Fruit fly (Drosophila melanogaster) whole organism, prepupa: Measurements from ENCODE around the gene CG33511.

Experiments
- CG11762 ChIP-seq: fragments of 200-800 bp; sonication (Bioruptor generic); optimal IDR thresholded peaks from 3 replicates; lab custom pipeline; 2016; ENCODE audit warnings: missing biosample characterization, missing genetic modification characterization; ENCODE audit not compliant: insufficient read depth
- CG11902 ChIP-seq: fragments of 200-800 bp; sonication (Bioruptor generic); optimal IDR thresholded peaks from 3 replicates; lab custom pipeline; 2016; ENCODE audit warnings: missing biosample characterization, missing genetic modification characterization
- CG15336 ChIP-seq: fragments of 200-800 bp; sonication (Bioruptor generic); IDR thresholded peaks from 2 replicates; pipeline ENCODE4 v1.3.6; 2022; ENCODE audit warnings: missing biosample characterization, missing genetic modification characterization
- CG1621 ChIP-seq: fragments of 200-800 bp; sonication (Bioruptor generic); optimal IDR thresholded peaks from 3 replicates; lab custom pipeline; 2018; ENCODE audit warnings: missing biosample characterization, mild to moderate bottlenecking, missing genetic modification characterization
- CG16779 ChIP-seq: fragments of 200-800 bp; sonication (Bioruptor generic); optimal IDR thresholded peaks from 3 replicates; lab custom pipeline; 2017; ENCODE audit warnings: missing biosample characterization, mild to moderate bottlenecking, missing genetic modification characterization
- CG31627 ChIP-seq: fragments of 200-800 bp; sonication (Bioruptor generic); optimal IDR thresholded peaks from 3 replicates; lab custom pipeline; 2016; ENCODE audit warnings: missing biosample characterization, missing genetic modification characterization
- CG32006 ChIP-seq: fragments of 200-800 bp; sonication (Bioruptor generic); optimal IDR thresholded peaks from 3 replicates; lab custom pipeline; 2017; ENCODE audit warnings: missing biosample characterization, mild to moderate bottlenecking, missing genetic modification characterization
- CG34406 ChIP-seq: fragments of 200-800 bp; sonication (Bioruptor generic); optimal IDR thresholded peaks from 3 replicates; lab custom pipeline; 2016; ENCODE audit warnings: missing biosample characterization, missing genetic modification characterization
- CG3919 ChIP-seq: fragments of 200-800 bp; sonication (Bioruptor generic); optimal IDR thresholded peaks from 3 replicates; lab custom pipeline; 2016; ENCODE audit warnings: missing biosample characterization, missing genetic modification characterization
- CG4318 ChIP-seq: fragments of 200-800 bp; sonication (Bioruptor generic); optimal IDR thresholded peaks from 3 replicates; lab custom pipeline; 2017; ENCODE audit warnings: missing biosample characterization, mild to moderate bottlenecking, missing genetic modification characterization
- CG6163 ChIP-seq: fragments of 200-800 bp; sonication (Bioruptor generic); IDR thresholded peaks from 3 replicates; pipeline ENCODE4 v1.3.6; 2022; ENCODE audit warnings: missing biosample characterization, missing genetic modification characterization
- CG6276 ChIP-seq: fragments of 200-800 bp; sonication (Bioruptor generic); optimal IDR thresholded peaks from 2 replicates; lab custom pipeline; 2017; ENCODE audit warnings: missing biosample characterization, mild to moderate bottlenecking, missing genetic modification characterization
- CG6808 ChIP-seq: fragments of 200-800 bp; sonication (Bioruptor generic); optimal IDR thresholded peaks from 3 replicates; lab custom pipeline; 2017; ENCODE audit warnings: missing biosample characterization, missing genetic modification characterization, mild to moderate bottlenecking, moderate library complexity, missing genetic modification reagents
- CG6854 ChIP-seq: fragments of 200-800 bp; sonication (Bioruptor generic); optimal IDR thresholded peaks from 2 replicates; lab custom pipeline; 2017; ENCODE audit warnings: missing biosample characterization, mild to moderate bottlenecking, missing genetic modification characterization
- CG7368 ChIP-seq: fragments of 200-800 bp; sonication (Bioruptor generic); optimal IDR thresholded peaks from 3 replicates; lab custom pipeline; 2016; ENCODE audit warnings: missing biosample characterization, missing genetic modification characterization
- CG8119 ChIP-seq: fragments of 200-800 bp; sonication (Bioruptor generic); IDR thresholded peaks from 3 replicates; pipeline ENCODE4 v1.3.6; 2022; ENCODE audit warnings: missing biosample characterization, missing genetic modification characterization
- CG8319 ChIP-seq: fragments of 200-800 bp; sonication (Bioruptor generic); optimal IDR thresholded peaks from 3 replicates; lab custom pipeline; 2016; ENCODE audit warnings: missing biosample characterization, missing genetic modification characterization
- CG9139 ChIP-seq: fragments of 200-800 bp; sonication (Bioruptor generic); optimal IDR thresholded peaks from 3 replicates; lab custom pipeline; 2017; ENCODE audit warnings: missing biosample characterization, mild to moderate bottlenecking, missing genetic modification characterization
- Eip75B ChIP-seq: fragments of 200-800 bp; sonication (Bioruptor generic); optimal IDR thresholded peaks from 3 replicates; lab custom pipeline; 2016; ENCODE audit warnings: missing biosample characterization, missing genetic modification characterization
- Eip78C ChIP-seq: fragments of 200-800 bp; sonication (Bioruptor generic); peaks from one replicate; lab custom pipeline; 2016; ENCODE audit warnings: missing biosample characterization, missing genetic modification characterization
- Ets21C ChIP-seq: fragments of 200-800 bp; sonication (Bioruptor generic); optimal IDR thresholded peaks from 3 replicates; lab custom pipeline; 2016; ENCODE audit warnings: missing biosample characterization, missing genetic modification characterization
- Ets96B ChIP-seq: fragments of 200-800 bp; optimal IDR thresholded peaks from 2 replicates; lab custom pipeline; 2019; ENCODE audit warnings: missing biosample characterization, mild to moderate bottlenecking, missing genetic modification characterization, moderate library complexity
- Hr4 ChIP-seq: fragments of 200-800 bp; sonication (Bioruptor generic); optimal IDR thresholded peaks from 3 replicates; lab custom pipeline; 2016; ENCODE audit warnings: missing biosample characterization, missing genetic modification characterization
- Lpt ChIP-seq: fragments of 200-800 bp; sonication (Bioruptor generic); optimal IDR thresholded peaks from 3 replicates; lab custom pipeline; 2016; ENCODE audit warnings: missing biosample characterization, missing genetic modification characterization
- Smox ChIP-seq: fragments of 200-800 bp; sonication (Bioruptor generic); optimal IDR thresholded peaks from 3 replicates; lab custom pipeline; 2016; ENCODE audit warnings: missing biosample characterization, missing genetic modification characterization
- Sox14 ChIP-seq: fragments of 200-800 bp; sonication (Bioruptor generic); optimal IDR thresholded peaks from 3 replicates; lab custom pipeline; 2016; ENCODE audit warnings: missing biosample characterization, missing genetic modification characterization
- Sox15 ChIP-seq: fragments of 200-800 bp; sonication (Bioruptor generic); optimal IDR thresholded peaks from 3 replicates; lab custom pipeline; 2016; ENCODE audit warnings: missing biosample characterization, missing genetic modification characterization
- achi ChIP-seq: fragments of 200-800 bp; sonication (Bioruptor generic); optimal IDR thresholded peaks from 3 replicates; lab custom pipeline; 2016; ENCODE audit warnings: missing biosample characterization, missing genetic modification characterization
- acj6 ChIP-seq: fragments of 200-800 bp; sonication (Bioruptor generic); optimal IDR thresholded peaks from 3 replicates; lab custom pipeline; 2016; ENCODE audit warnings: missing biosample characterization, missing genetic modification characterization
- dac ChIP-seq: fragments of 200-800 bp; sonication (Bioruptor generic); optimal IDR thresholded peaks from 2 replicates; lab custom pipeline; 2017; ENCODE audit warnings: missing biosample characterization, mild to moderate bottlenecking, missing genetic modification characterization
- esn ChIP-seq: fragments of 200-800 bp; sonication (Bioruptor generic); optimal IDR thresholded peaks from 2 replicates; lab custom pipeline; 2016; ENCODE audit warnings: missing biosample characterization, mild to moderate bottlenecking, missing genetic modification characterization, moderate library complexity
- fd59A ChIP-seq: fragments of 200-800 bp; sonication (Bioruptor generic); optimal IDR thresholded peaks from 2 replicates; lab custom pipeline; 2017; ENCODE audit warnings: missing biosample characterization, mild to moderate bottlenecking, missing genetic modification characterization, missing genetic modification reagents
- fd85E ChIP-seq: fragments of 200-800 bp; sonication (Bioruptor generic); optimal IDR thresholded peaks from 3 replicates; lab custom pipeline; 2016; ENCODE audit warnings: missing biosample characterization, missing genetic modification characterization
- lz ChIP-seq: fragments of 200-800 bp; sonication (Bioruptor generic); optimal IDR thresholded peaks from 3 replicates; lab custom pipeline; 2016; ENCODE audit warnings: missing biosample characterization, missing genetic modification characterization
- ss ChIP-seq, 2 experiments: fragments of 200-800 bp; sonication (Bioruptor generic); optimal IDR thresholded peaks; 2 replicates in 1 of 2; 3 replicates in 1 of 2; lab custom pipeline; 2017 to 2018; ENCODE audit warnings: mild to moderate bottlenecking in 2 of 2, missing biosample characterization in 2 of 2, missing genetic modification characterization in 2 of 2, moderate library complexity in 1 of 2
- svp ChIP-seq: fragments of 200-800 bp; sonication (Bioruptor generic); peaks from one replicate; lab custom pipeline; 2016; ENCODE audit warnings: missing biosample characterization, missing genetic modification characterization
- vri ChIP-seq: fragments of 200-800 bp; sonication (Bioruptor generic); optimal IDR thresholded peaks from 3 replicates; lab custom pipeline; 2016; ENCODE audit warnings: missing biosample characterization, mild to moderate bottlenecking, missing genetic modification characterization

Gene CG33511

dm6 chr2L:21077849-21078248 lies 4.4 kb downstream of the CG33511 start:
- TF ChIP-seq svp (GFP tag; lab: Kevin White, UChicago) (peak; percentile 44), esn (GFP tag; lab: Kevin White, UChicago) (no peak)

- 0 out of 3 replicates have a peak, but pooled peaks have one; percentile 18 for TF ChIP-seq CG6163 (GFP tag; lab: Robert Waterston, UW)
- no peak for TF ChIP-seq Smox (GFP tag; lab: Kevin White, UChicago)
- TF ChIP-seq CG8119 (GFP tag; lab: Robert Waterston, UW): no peak
- TF ChIP-seq, all 60 proteins: peak for 1
Measured at dm6 chr2L:21075105-21075504, 7.2 kb downstream of the CG33511 start, which contains the start of gene tadr. Gene tadr (plus strand): TSS chr2L:21075405.

dm6 chr2L:21073818-21074217 lies 8.5 kb downstream of the CG33511 start:
- TF ChIP-seq CG31627 (GFP tag; lab: Kevin White, UChicago) (no peak), CG15336 (GFP tag; lab: Robert Waterston, UW) (no peak), dac (GFP tag; lab: Kevin White, UChicago) (no peak), fd59A (GFP tag; lab: Kevin White, UChicago) (no peak), CG11902 (GFP tag; lab: Kevin White, UChicago) (no peak), CG6808 (GFP tag; lab: Kevin White, UChicago) (no peak), fd85E (GFP tag; lab: Kevin White, UChicago) (no peak), CG4318 (GFP tag; lab: Kevin White, UChicago) (no peak), CG7368 (GFP tag; lab: Kevin White, UChicago) (no peak)

- no peak for TF ChIP-seq acj6
- no peak for TF ChIP-seq CG34406 (GFP tag; lab: Kevin White, UChicago)
- no peak for TF ChIP-seq Ets21C (GFP tag; lab: Kevin White, UChicago)
- TF ChIP-seq CG6276: no peak
- TF ChIP-seq CG11762 (GFP tag; lab: Kevin White, UChicago): no peak
- TF ChIP-seq vri (GFP tag; lab: Kevin White, UChicago): no peak
- no peak for TF ChIP-seq ss (GFP tag; optimal IDR thresholded peaks at IDR 0.05; lab: Kevin White, UChicago)
Measured at dm6 chr2L:21073300-21073699, 9.0 kb downstream of the CG33511 start.

dm6 chr2L:21072389-21072788 lies 9.9 kb downstream of the CG33511 start:
- TF ChIP-seq Lpt (no peak), Eip75B (GFP tag; lab: Kevin White, UChicago) (no peak), CG11902 (GFP tag; lab: Kevin White, UChicago) (no peak), CG4318 (GFP tag; lab: Kevin White, UChicago) (no peak), CG11762 (GFP tag; lab: Kevin White, UChicago) (no peak), fd59A (GFP tag; lab: Kevin White, UChicago) (no peak), achi (GFP tag; lab: Kevin White, UChicago) (no peak), CG6808 (GFP tag; lab: Kevin White, UChicago) (no peak), esn (GFP tag; lab: Kevin White, UChicago) (no peak), Hr4 (no peak), CG32006 (GFP tag; lab: Kevin White, UChicago) (no peak), CG31627 (GFP tag; lab: Kevin White, UChicago) (no peak)

dm6 chr2L:21071435-21071834 lies 10.9 kb downstream of the CG33511 start, which contains the start of gene CG9265:
Gene CG9265 (minus strand): TSS chr2L:21071502.
- TF ChIP-seq Sox15 (GFP tag; lab: Kevin White, UChicago) (no peak), achi (GFP tag; lab: Kevin White, UChicago) (no peak), CG4318 (GFP tag; lab: Kevin White, UChicago) (no peak), CG3919 (GFP tag; lab: Kevin White, UChicago) (no peak), Smox (GFP tag; lab: Kevin White, UChicago) (no peak), CG34406 (GFP tag; lab: Kevin White, UChicago) (no peak), CG8319 (GFP tag; lab: Kevin White, UChicago) (no peak), lz (GFP tag; lab: Kevin White, UChicago) (peak; percentile 6), CG1621 (tag; lab: Kevin White, UChicago) (no peak), CG31627 (GFP tag; lab: Kevin White, UChicago) (no peak), CG32006 (GFP tag; lab: Kevin White, UChicago) (no peak), CG6163 (GFP tag; lab: Robert Waterston, UW) (0 out of 3 replicates have a peak, but pooled peaks have one; percentile 26), Eip75B (GFP tag; lab: Kevin White, UChicago) (no peak), CG6854 (GFP tag; lab: Kevin White, UChicago) (no peak), fd59A (GFP tag; lab: Kevin White, UChicago) (no peak), Lpt (no peak), Sox14 (GFP tag; lab: Kevin White, UChicago) (no peak), CG9139 (GFP tag; lab: Kevin White, UChicago) (no peak), Ets96B (tag; lab: Kevin White, UChicago) (no peak), Eip78C (peak; percentile 27), CG11902 (GFP tag; lab: Kevin White, UChicago) (no peak), svp (GFP tag; lab: Kevin White, UChicago) (no peak), CG16779 (no peak)
